Worm (Caenorhabditis elegans) whole organism, mixed stage, embryonic: ENCODE data around the gene F32G8.2.

ENCODE experiments used
- blmp-1 ChIP-seq: fragments of 150-350 bp; optimal IDR thresholded peaks from 2 replicates; lab custom pipeline; 2014; ENCODE audit warnings: missing biosample characterization, missing genetic modification characterization
- ces-1 ChIP-seq: fragments of 150-350 bp; optimal IDR thresholded peaks from 2 replicates; lab custom pipeline; 2014; ENCODE audit warnings: missing biosample characterization, missing genetic modification reagents, missing genetic modification characterization
- mab-5 ChIP-seq: fragments of 150-350 bp; optimal IDR thresholded peaks from 2 replicates; lab custom pipeline; 2014; ENCODE audit warnings: missing biosample characterization, missing genetic modification characterization
- mep-1 ChIP-seq: fragments of 150-350 bp; optimal IDR thresholded peaks from 2 replicates; lab custom pipeline; 2017; ENCODE audit warnings: missing biosample characterization, missing genetic modification reagents, missing genetic modification characterization, inconsistent platforms
- nhr-12 ChIP-seq: fragments of 150-350 bp; optimal IDR thresholded peaks from 2 replicates; lab custom pipeline; 2014; ENCODE audit warnings: missing biosample characterization, missing genetic modification characterization
- nhr-237 ChIP-seq: fragments of 150-350 bp; optimal IDR thresholded peaks from 2 replicates; lab custom pipeline; 2014; ENCODE audit warnings: missing biosample characterization, missing genetic modification characterization
- nhr-28 ChIP-seq: fragments of 150-350 bp; optimal IDR thresholded peaks from 2 replicates; lab custom pipeline; 2014; ENCODE audit warnings: missing biosample characterization, missing genetic modification characterization
- unc-62 ChIP-seq: fragments of 150-350 bp; optimal IDR thresholded peaks from 2 replicates; lab custom pipeline; 2014; ENCODE audit warnings: missing biosample characterization, missing genetic modification reagents, missing genetic modification characterization

- TF ChIP-seq mab-5 (tag; lab: Kevin White, UChicago) (no peak), blmp-1 (tag; lab: Kevin White, UChicago) (no peak), nhr-12 (no peak), unc-62 (no peak), nhr-237 (tag; lab: Kevin White, UChicago) (no peak), ces-1 (GFP tag; lab: Kevin White, UChicago) (no peak), nhr-28 (no peak), mep-1 (tag; lab: Kevin White, UChicago) (no peak)
Measured at ce11 chrV:10572614-10573013, 22.8 kb downstream of the F32G8.2 start, which contains the start of gene del-6.
